Fruit fly (Drosophila melanogaster) whole organism, wandering third instar larva: ENCODE measurements around the gene CG1113.

Experiments
- Abd-B ChIP-seq: fragments of >200 bp; optimal IDR thresholded peaks from 2 replicates; lab custom pipeline; 2017; ENCODE audit warnings: missing biosample characterization, missing genetic modification characterization
- Dfd ChIP-seq: fragments of >200 bp; optimal IDR thresholded peaks from 2 replicates; lab custom pipeline; 2017; ENCODE audit warnings: missing biosample characterization, missing genetic modification characterization
- GATAd ChIP-seq: sonication (Bioruptor generic); optimal IDR thresholded peaks from 2 replicates; lab custom pipeline; 2016; ENCODE audit warnings: missing biosample characterization, missing genetic modification characterization
- Hr78 ChIP-seq: fragments of >200 bp; optimal IDR thresholded peaks from 2 replicates; lab custom pipeline; 2017; ENCODE audit warnings: missing biosample characterization, missing genetic modification characterization
- Myc ChIP-seq: fragments of >200 bp; optimal IDR thresholded peaks from 2 replicates; lab custom pipeline; 2017
- OdsH ChIP-seq: fragments of 200-800 bp; sonication (Bioruptor generic); optimal IDR thresholded peaks from 2 replicates; lab custom pipeline; 2016; ENCODE audit warnings: missing biosample characterization, mild to moderate bottlenecking, missing genetic modification characterization
- dsf ChIP-seq: sonication (Bioruptor generic); optimal IDR thresholded peaks from 2 replicates; lab custom pipeline; 2016; ENCODE audit warnings: missing biosample characterization, missing genetic modification characterization, borderline replicate concordance
- foxo ChIP-seq, 2 experiments: fragments of 200-800 bp; sonication (Bioruptor generic); optimal IDR thresholded peaks; 2 replicates in 1 of 2; 3 replicates in 1 of 2; lab custom pipeline; 2016 to 2017; ENCODE audit warnings: missing biosample characterization in 2 of 2, missing genetic modification characterization in 2 of 2
- fru ChIP-seq: fragments of 200-800 bp; sonication (Bioruptor generic); optimal IDR thresholded peaks from 3 replicates; lab custom pipeline; 2016; ENCODE audit warnings: missing biosample characterization, mild to moderate bottlenecking, missing genetic modification characterization
- lola ChIP-seq: fragments of >200 bp; optimal IDR thresholded peaks from 2 replicates; lab custom pipeline; 2017; ENCODE audit warnings: missing biosample characterization, missing genetic modification characterization
- pan ChIP-seq: fragments of >200 bp; optimal IDR thresholded peaks from 2 replicates; lab custom pipeline; 2017
- psq ChIP-seq: fragments of 200-800 bp; sonication (Bioruptor generic); optimal IDR thresholded peaks from 3 replicates; lab custom pipeline; 2017; ENCODE audit warnings: missing biosample characterization, mild to moderate bottlenecking, missing genetic modification characterization, moderate library complexity
- usp ChIP-seq: fragments of >200 bp; optimal IDR thresholded peaks from 2 replicates; lab custom pipeline; 2017; ENCODE audit warnings: missing biosample characterization, missing genetic modification characterization
- woc ChIP-seq: sonication (Bioruptor generic); optimal IDR thresholded peaks from 2 replicates; lab custom pipeline; 2016; ENCODE audit warnings: missing biosample characterization, mild to moderate bottlenecking, missing genetic modification characterization

dm6 chr3R:5256462-5257146, 3.7 kb downstream of the CG1113 start, which contains the start of the genes Enoph and Hph:
- TF ChIP-seq psq (GFP tag; lab: Kevin White, UChicago) (peak; percentile 68), woc (peak; percentile 73), dsf (GFP tag; lab: Kevin White, UChicago) (peak; percentile 68), lola (GFP tag; lab: Kevin White, UChicago) (no peak), GATAd (GFP tag; lab: Kevin White, UChicago) (peak; percentile 26), Abd-B (GFP tag; lab: Kevin White, UChicago) (no peak), Hr78 (GFP tag; lab: Kevin White, UChicago) (no peak), pan (lab: Kevin White, UChicago) (no peak), usp (no peak), foxo (GFP tag; optimal IDR thresholded peaks at IDR 0.05; lab: Kevin White, UChicago) (peak in 1 of 2 experiments; percentile 76), Dfd (GFP tag; lab: Kevin White, UChicago) (no peak), OdsH (GFP tag; lab: Kevin White, UChicago) (peak; percentile 64), Myc (peak; percentile 26), fru (GFP tag; lab: Kevin White, UChicago) (peak; percentile 73)
